Worm (Caenorhabditis elegans): ENCODE measurements around the gene Y110A2AL.6.
A peak's percentile ranks its signal among the peaks of the same experiment; 100 is the strongest.

The Y110A2AL.6 gene

DNA sequence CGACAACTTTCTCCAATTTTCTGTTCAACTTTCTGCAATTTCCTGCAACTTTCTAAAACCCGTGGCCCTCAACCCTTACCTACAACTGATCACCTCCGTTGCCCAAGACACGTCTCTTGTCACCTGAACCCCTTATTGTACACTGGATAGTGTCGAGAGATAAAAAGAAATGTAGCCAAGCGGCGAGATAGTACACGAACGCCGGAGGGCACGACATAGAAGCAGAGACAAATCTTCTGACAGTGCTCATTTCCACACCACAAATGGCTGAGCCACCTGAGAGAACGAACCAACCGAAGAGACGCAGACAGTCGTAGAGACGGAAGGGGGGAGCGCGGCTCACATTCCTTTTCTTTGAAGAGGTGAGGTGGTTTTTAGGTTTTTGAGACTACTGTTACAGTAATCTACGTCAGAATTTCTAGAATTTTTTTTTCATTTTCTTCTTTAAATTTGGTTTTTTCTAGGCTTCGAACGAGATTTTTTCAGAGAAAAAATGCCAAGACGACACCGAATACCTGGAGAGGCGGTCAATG is 33.7 kb downstream of the Y110A2AL.6 start, which contains the start of gene K12H6.12:
Gene K12H6.12, plus strand, starts transcription at position 483 of the 533 bp plus-strand sequence.
- TF ChIP-seq nhr-25 (tag; optimal IDR thresholded peaks at IDR 0.05; ENCODE audit: borderline replicate concordance, insufficient read depth) (no peak), snpc-1.2 (GFP tag; IDR thresholded peaks at IDR 0.05) (no peak), spr-1 (tag; optimal IDR thresholded peaks at IDR 0.05) (no peak), spr-3 (GFP tag; optimal IDR thresholded peaks at IDR 0.05) (no peak), unc-130 (GFP tag; optimal IDR thresholded peaks at IDR 0.05) (no peak), nhr-42 (GFP tag; IDR thresholded peaks at IDR 0.05) (no peak), nhr-48 (tag; optimal IDR thresholded peaks at IDR 0.05) (no peak), nhr-77 (tag; optimal IDR thresholded peaks at IDR 0.05) (no peak), daf-12 (tag; optimal IDR thresholded peaks at IDR 0.05) (no peak), ceh-20 (GFP tag; IDR thresholded peaks at IDR 0.05) (no peak), tag-97 (GFP tag; IDR thresholded peaks at IDR 0.05) (no peak), nhr-11 (tag; optimal IDR thresholded peaks at IDR 0.05) (peak; percentile 38), ztf-11 (tag; optimal IDR thresholded peaks at IDR 0.05) (no peak), lin-15B (tag; optimal IDR thresholded peaks at IDR 0.05) (no peak), nhr-28 (tag; optimal IDR thresholded peaks at IDR 0.05) (peak; percentile 35), hlh-30 (tag; optimal IDR thresholded peaks at IDR 0.05; ENCODE audit: insufficient read depth) (peak; percentile 75), ceh-28 (tag; optimal IDR thresholded peaks at IDR 0.05) (no peak), dve-1 (tag; optimal IDR thresholded peaks at IDR 0.05; ENCODE audit: insufficient read depth) (peak; percentile 26), hmg-1.1 (GFP tag; IDR thresholded peaks at IDR 0.05) (0 out of 2 replicates have a peak, but pooled peaks have one; percentile 23), nhr-6 (tag; optimal IDR thresholded peaks at IDR 0.05) (no peak), T20F7.1 (GFP tag; optimal IDR thresholded peaks at IDR 0.05) (no peak), zip-2 (tag; optimal IDR thresholded peaks at IDR 0.05) (no peak), aha-1 (tag) (peak; percentile 95)

ce11 chrII:2805566-2805965 is 35.9 kb downstream of the Y110A2AL.6 start:
- TF ChIP-seq F10B5.3 (tag; optimal IDR thresholded peaks at IDR 0.05) (no peak), nhr-28 (tag; optimal IDR thresholded peaks at IDR 0.05) (peak; percentile 12)

DNA sequence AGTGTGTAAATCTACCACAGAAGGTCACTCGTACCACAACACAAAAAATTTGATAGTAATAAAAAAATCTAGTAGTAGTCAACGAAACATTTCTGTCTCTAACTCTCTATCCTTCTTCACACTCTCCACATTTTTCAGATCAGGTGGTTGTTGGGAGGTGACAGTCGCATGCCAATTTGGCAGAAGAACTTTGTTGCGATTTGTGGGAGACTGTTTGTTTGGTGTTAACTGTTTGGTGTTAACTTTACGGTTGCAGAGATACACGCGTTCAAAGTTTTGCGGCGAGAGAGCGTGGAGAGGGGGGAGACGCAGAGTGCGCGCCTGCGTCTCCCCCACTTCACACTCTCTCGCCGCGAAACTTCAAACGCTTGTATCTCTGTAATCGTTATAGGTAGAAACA is 36.5 kb downstream of the Y110A2AL.6 start:
- TF ChIP-seq tra-1 (GFP tag; IDR thresholded peaks at IDR 0.05) (peak; percentile 64; the same call in 1 of the 2 replicates), aly-2 (tag; optimal IDR thresholded peaks at IDR 0.05) (no peak), mes-2 (tag; optimal IDR thresholded peaks at IDR 0.05; ENCODE audit: poor library complexity, severe bottlenecking) (no peak), lim-7 (GFP tag; IDR thresholded peaks at IDR 0.05) (no peak), snpc-1.2 (GFP tag; IDR thresholded peaks at IDR 0.05) (no peak), Y105C5A.15 (GFP tag; IDR thresholded peaks at IDR 0.05) (no peak), F44E2.7 (GFP tag; IDR thresholded peaks at IDR 0.05) (no peak), ama-1 (optimal IDR thresholded peaks at IDR 0.05) (no peak), hlh-30 (tag; optimal IDR thresholded peaks at IDR 0.05; ENCODE audit: insufficient read depth) (peak; percentile 80), hif-1 (tag; optimal IDR thresholded peaks at IDR 0.05) (no peak), nhr-48 (tag; optimal IDR thresholded peaks at IDR 0.05) (peak; percentile 75), tag-97 (GFP tag; IDR thresholded peaks at IDR 0.05) (no peak), Y48G9A.11 (GFP tag; IDR thresholded peaks at IDR 0.05) (no peak), daf-12 (tag; optimal IDR thresholded peaks at IDR 0.05) (no peak), daf-16 (GFP tag; optimal IDR thresholded peaks at IDR 0.05) (no peak), daf-16 (tag; optimal IDR thresholded peaks at IDR 0.05) (no peak), skn-1 (tag; optimal IDR thresholded peaks at IDR 0.05) (no peak), unc-62 (GFP tag; optimal IDR thresholded peaks at IDR 0.05 in 1 of 2) (no peak), unc-62 (tag; optimal IDR thresholded peaks at IDR 0.05) (no peak), unc-39 (tag; optimal IDR thresholded peaks at IDR 0.05) (no peak), nhr-6 (tag; optimal IDR thresholded peaks at IDR 0.05) (no peak), vab-7 (GFP tag; IDR thresholded peaks at IDR 0.05) (no peak), pha-4 (GFP tag; IDR thresholded peaks at IDR 0.05) (0 out of 2 replicates have a peak, but pooled peaks have one; percentile 52), pha-4 (tag; optimal IDR thresholded peaks at IDR 0.05) (no peak), rbr-2 (tag; optimal IDR thresholded peaks at IDR 0.05) (no peak), Y75B8A.6 (GFP tag; IDR thresholded peaks at IDR 0.05) (no peak), nhr-77 (tag; optimal IDR thresholded peaks at IDR 0.05) (no peak), dve-1 (tag; optimal IDR thresholded peaks at IDR 0.05; ENCODE audit: insufficient read depth) (peak; percentile 79), mxl-2 (GFP tag; conservative IDR thresholded peaks at IDR 0.05) (no peak), lin-1 (GFP tag; IDR thresholded peaks at IDR 0.05) (0 out of 2 replicates have a peak, but pooled peaks have one; percentile 22), sdz-12 (GFP tag; optimal IDR thresholded peaks at IDR 0.05) (no peak), zip-11 (GFP tag; IDR thresholded peaks at IDR 0.05) (no peak), spr-3 (GFP tag; optimal IDR thresholded peaks at IDR 0.05) (no peak)
